Worm (Caenorhabditis elegans) whole organism, L3 larva: ENCODE results near the gene srh-25.

Source experiments
- elt-2 ChIP-seq: sonication (generic microtip); optimal IDR thresholded peaks from 2 replicates; lab custom pipeline; 2016; ENCODE audit warnings: missing genetic modification reagents, mild to moderate bottlenecking, missing genetic modification characterization, missing compliant biosample characterization
- jun-1 ChIP-seq: fragments of 150-350 bp; optimal IDR thresholded peaks from 2 replicates; lab custom pipeline; 2014; ENCODE audit warnings: missing biosample characterization, missing genetic modification reagents, missing genetic modification characterization
- mdl-1 ChIP-seq: fragments of 150-350 bp; optimal IDR thresholded peaks from 2 replicates; lab custom pipeline; 2014; ENCODE audit warnings: missing biosample characterization, missing genetic modification characterization
- nhr-23 ChIP-seq: fragments of 150-350 bp; optimal IDR thresholded peaks from 2 replicates; lab custom pipeline; 2014; ENCODE audit warnings: missing biosample characterization, missing genetic modification reagents, missing genetic modification characterization

DNA sequence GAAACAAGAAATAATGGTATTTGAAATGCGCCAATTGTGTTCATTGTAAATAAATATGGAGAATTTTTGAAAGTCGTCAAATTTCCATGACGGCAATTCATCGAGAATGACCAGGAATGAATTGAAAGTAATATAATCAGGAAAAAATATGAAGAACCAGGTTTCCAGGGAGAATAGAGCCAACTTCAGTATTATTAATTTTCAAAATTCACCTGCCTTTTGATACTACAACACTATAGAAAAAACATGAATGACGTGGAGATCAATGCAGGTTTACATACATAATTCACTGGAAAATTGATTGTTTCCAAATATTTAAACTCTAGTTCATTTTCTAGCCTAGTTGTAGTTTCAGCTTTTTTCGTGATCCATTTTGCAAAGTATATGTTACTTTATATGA lies at the start of gene srh-25:
- no peak for TF ChIP-seq nhr-23 (tag; lab: Kevin White, UChicago)
- no peak for TF ChIP-seq elt-2 (tag; lab: Kevin White, UChicago)
- no peak for TF ChIP-seq jun-1
- no peak for TF ChIP-seq mdl-1 (tag; lab: Kevin White, UChicago)
